Worm (Caenorhabditis elegans) whole organism, young adult: ENCODE data around the gene irld-14.

Experiments
- akir-1 ChIP-seq: fragments of 200-800 bp; sonication (Bioruptor generic); optimal IDR thresholded peaks from 2 replicates; lab custom pipeline; 2018; ENCODE audit warnings: mild to moderate bottlenecking, missing genetic modification characterization, moderate library complexity, missing compliant biosample characterization
- lin-35 ChIP-seq, 3 experiments: fragments of 150-350 bp in 2 of 3; sonication (generic microtip) in 1 of 3; optimal IDR thresholded peaks; 2 replicates each; lab custom pipeline; 2014 to 2018; ENCODE audit warnings: missing biosample characterization in 3 of 3, missing genetic modification characterization in 3 of 3, missing genetic modification reagents in 3 of 3
- lir-1 ChIP-seq: fragments of 200-800 bp; sonication (Bioruptor generic); conservative IDR thresholded peaks from 2 replicates; pipeline ENCODE4 v1.3.6; 2022; ENCODE audit warnings: missing genetic modification reagents, missing genetic modification characterization, missing compliant biosample characterization
- madf-10 ChIP-seq: sonication (generic microtip); optimal IDR thresholded peaks from 2 replicates; lab custom pipeline; 2016; ENCODE audit warnings: mild to moderate bottlenecking, missing genetic modification characterization, missing compliant biosample characterization
- nfya-1 ChIP-seq: sonication (generic microtip); optimal IDR thresholded peaks from 2 replicates; lab custom pipeline; 2017; ENCODE audit warnings: antibody characterized with exemption, missing compliant biosample characterization, missing genetic modification characterization, borderline replicate concordance; ENCODE audit not compliant: insufficient read depth
- pha-4 ChIP-seq: fragments of 150-350 bp; sonication (generic microtip); optimal IDR thresholded peaks from 2 replicates; lab custom pipeline; 2014; ENCODE audit warnings: missing biosample characterization, missing genetic modification reagents, missing genetic modification characterization
- tbx-9 ChIP-seq: sonication (generic microtip); optimal IDR thresholded peaks from 2 replicates; lab custom pipeline; 2016; ENCODE audit warnings: borderline replicate concordance, missing genetic modification characterization, inconsistent platforms, missing compliant biosample characterization
- unc-62 ChIP-seq: fragments of 150-350 bp; optimal IDR thresholded peaks from 2 replicates; lab custom pipeline; 2014; ENCODE audit warnings: missing biosample characterization, missing genetic modification reagents, missing genetic modification characterization

DNA sequence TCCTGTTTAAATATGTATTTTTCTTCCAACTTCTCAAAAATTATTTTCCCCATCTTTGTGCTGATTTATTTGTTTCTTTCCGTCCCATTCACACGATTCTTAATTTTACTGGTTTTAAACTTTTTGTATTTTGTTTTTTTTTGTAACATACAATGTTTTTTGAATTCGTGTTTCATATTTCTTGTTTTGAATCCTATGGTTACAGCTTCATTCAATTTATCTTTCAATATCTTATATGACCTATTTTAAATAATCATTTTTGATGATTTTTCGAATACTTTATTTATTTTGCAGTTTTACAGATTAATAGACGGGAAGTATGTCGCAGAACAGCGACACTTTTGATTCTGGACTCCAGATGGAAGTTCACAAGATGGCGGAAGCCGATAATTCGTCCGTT is 8.5 kb downstream of the irld-14 start, which contains the start of gene hrde-2:
- no peak for TF ChIP-seq lin-35 (GFP tag; optimal IDR thresholded peaks at IDR 0.05; lab: Kevin White, UChicago)
- no peak for TF ChIP-seq tbx-9 (tag; lab: Kevin White, UChicago)
- no peak for TF ChIP-seq lir-1 (GFP tag; lab: Robert Waterston, UW)
- TF ChIP-seq nfya-1 (tag; lab: Kevin White, UChicago) = no peak
- TF ChIP-seq akir-1 (GFP tag; lab: Kevin White, UChicago) = no peak
- TF ChIP-seq madf-10 (tag; lab: Kevin White, UChicago) = no peak
- TF ChIP-seq unc-62 (GFP tag; lab: Kevin White, UChicago) = no peak
- no peak for TF ChIP-seq pha-4 (tag; lab: Kevin White, UChicago)
